Fruit fly (Drosophila melanogaster): Measurements from ENCODE around the gene RpL30.

DNA sequence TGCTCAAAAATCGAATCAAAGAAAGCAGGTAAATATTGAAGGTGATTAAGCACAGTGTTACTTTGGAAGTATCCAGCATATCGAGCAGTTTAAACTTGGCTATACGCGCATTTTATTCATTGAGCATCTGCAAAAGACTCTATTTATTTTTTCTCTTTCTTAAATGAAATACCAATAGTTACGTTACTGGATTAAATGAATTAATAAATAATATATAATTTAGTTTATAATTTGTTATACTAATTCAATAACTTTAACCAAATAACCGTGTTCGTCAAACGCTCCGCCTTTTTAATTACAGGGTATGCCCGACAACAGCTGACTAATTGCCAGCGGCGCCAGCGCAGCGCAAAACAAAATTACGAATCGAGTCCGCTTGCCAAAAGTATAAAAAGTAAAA is 42.3 kb downstream of the RpL30 start:
- TF ChIP-seq slou (GFP tag; optimal IDR thresholded peaks at IDR 0.05): no peak
- no peak for TF ChIP-seq Pdp1 (GFP tag; optimal IDR thresholded peaks at IDR 0.05)
- no peak for TF ChIP-seq Rx (GFP tag; IDR thresholded peaks at IDR 0.05)
- no peak for TF ChIP-seq Hey (tag; optimal IDR thresholded peaks at IDR 0.05)
- TF ChIP-seq mld (GFP tag; IDR thresholded peaks at IDR 0.05; ENCODE audit: partially characterized antibody): no peak
- TF ChIP-seq zen (tag; optimal IDR thresholded peaks at IDR 0.05): no peak
- TF ChIP-seq lola (GFP tag; optimal IDR thresholded peaks at IDR 0.05): no peak

Data from whole organism, embryonic.